Worm (Caenorhabditis elegans) whole organism, young adult: ENCODE results near the gene W01D2.6.

ENCODE experiments used
- B0336.3 ChIP-seq: fragments of 200-800 bp; sonication (Bioruptor generic); IDR thresholded peaks from 2 replicates; pipeline ENCODE4 v1.3.6; 2022; ENCODE audit warnings: missing genetic modification characterization, missing compliant biosample characterization
- C17E4.6 ChIP-seq: fragments of 200-800 bp; sonication (Bioruptor generic); IDR thresholded peaks from 2 replicates; pipeline ENCODE4 v1.3.6; 2022; ENCODE audit warnings: missing genetic modification reagents, missing genetic modification characterization, missing compliant biosample characterization
- F10E7.11 ChIP-seq: sonication (generic microtip); optimal IDR thresholded peaks from 2 replicates; lab custom pipeline; 2017; ENCODE audit warnings: mild to moderate bottlenecking, missing genetic modification characterization, moderate library complexity, missing compliant biosample characterization
- F49E8.2 ChIP-seq: sonication (generic microtip); optimal IDR thresholded peaks from 3 replicates; lab custom pipeline; 2017; ENCODE audit warnings: missing genetic modification characterization, mild to moderate bottlenecking, missing compliant biosample characterization, antibody characterized with exemption, moderate library complexity; ENCODE audit not compliant: insufficient read depth
- F57C9.4 ChIP-seq: sonication (generic microtip); optimal IDR thresholded peaks from 2 replicates; lab custom pipeline; 2017; ENCODE audit warnings: mild to moderate bottlenecking, missing genetic modification characterization, missing compliant biosample characterization
- K12H6.12 ChIP-seq: fragments of 200-800 bp; sonication (Bioruptor generic); optimal IDR thresholded peaks from 2 replicates; lab custom pipeline; 2018; ENCODE audit warnings: mild to moderate bottlenecking, missing genetic modification characterization, missing compliant biosample characterization
- T07F8.4 ChIP-seq: sonication (generic microtip); optimal IDR thresholded peaks from 2 replicates; lab custom pipeline; 2016; ENCODE audit warnings: mild to moderate bottlenecking, missing genetic modification characterization, moderate library complexity, missing compliant biosample characterization
- T26A5.8 ChIP-seq: sonication (generic microtip); optimal IDR thresholded peaks from 2 replicates; lab custom pipeline; 2016; ENCODE audit warnings: missing genetic modification characterization, missing compliant biosample characterization
- Y53F4B.3 ChIP-seq: fragments of 200-800 bp; sonication (Bioruptor generic); IDR thresholded peaks from 2 replicates; pipeline ENCODE4 v1.3.6; 2022; ENCODE audit warnings: missing genetic modification reagents, missing genetic modification characterization, missing compliant biosample characterization
- ZK185.1 ChIP-seq: sonication (generic microtip); optimal IDR thresholded peaks from 2 replicates; lab custom pipeline; 2016; ENCODE audit warnings: mild to moderate bottlenecking, missing genetic modification characterization, missing compliant biosample characterization; ENCODE audit not compliant: poor library complexity, severe bottlenecking
- akir-1 ChIP-seq: fragments of 200-800 bp; sonication (Bioruptor generic); optimal IDR thresholded peaks from 2 replicates; lab custom pipeline; 2018; ENCODE audit warnings: mild to moderate bottlenecking, missing genetic modification characterization, moderate library complexity, missing compliant biosample characterization
- ama-1 ChIP-seq, 3 experiments: fragments of 150-350 bp in 1 of 3; sonication (generic microtip) in 2 of 3; optimal IDR thresholded peaks; 2 replicates each; lab custom pipeline; 2014 to 2018; ENCODE audit warnings: missing biosample characterization in 2 of 3, missing genetic modification characterization in 2 of 3, missing genetic modification reagents in 2 of 3
- aptf-2 ChIP-seq: fragments of 200-800 bp; sonication (Bioruptor generic); conservative IDR thresholded peaks from 2 replicates; pipeline ENCODE4 v1.3.6; 2022; ENCODE audit warnings: missing genetic modification reagents, missing genetic modification characterization, missing compliant biosample characterization
- attf-6 ChIP-seq: fragments of 200-800 bp; sonication (Bioruptor generic); IDR thresholded peaks from 2 replicates; pipeline ENCODE4 v1.3.6; 2022; ENCODE audit warnings: missing genetic modification reagents, missing genetic modification characterization, missing compliant biosample characterization
- cebp-1 ChIP-seq, 2 experiments: fragments of 200-800 bp in 1 of 2; sonication (Bioruptor generic) in 1 of 2; sonication (generic microtip) in 1 of 2; IDR thresholded peaks in 1 of 2; optimal IDR thresholded peaks in 1 of 2; 2 replicates each; pipeline versions ENCODE4 v1.3.6 to Lab custom; 2017 to 2022; ENCODE audit warnings: missing compliant biosample characterization in 2 of 2, missing genetic modification characterization in 2 of 2, mild to moderate bottlenecking in 1 of 2, missing genetic modification reagents in 1 of 2, moderate library complexity in 1 of 2
- ceh-58 ChIP-seq: fragments of 200-800 bp; sonication (Bioruptor generic); IDR thresholded peaks from 2 replicates; pipeline ENCODE4 v1.3.6; 2022; ENCODE audit warnings: missing genetic modification characterization, missing compliant biosample characterization
- ceh-91 ChIP-seq: fragments of 200-800 bp; sonication (Bioruptor generic); IDR thresholded peaks from 2 replicates; pipeline ENCODE4 v1.3.6; 2022; ENCODE audit warnings: missing genetic modification reagents, missing genetic modification characterization, missing compliant biosample characterization
- chd-7 ChIP-seq: sonication (generic microtip); optimal IDR thresholded peaks from 2 replicates; lab custom pipeline; 2016; ENCODE audit warnings: mild to moderate bottlenecking, missing genetic modification characterization, moderate library complexity, missing compliant biosample characterization
- die-1 ChIP-seq: sonication (generic microtip); optimal IDR thresholded peaks from 2 replicates; lab custom pipeline; 2016; ENCODE audit warnings: missing genotype, mild to moderate bottlenecking, missing genetic modification characterization, missing compliant biosample characterization
- dox-1 ChIP-seq: fragments of 200-800 bp; sonication (Bioruptor generic); IDR thresholded peaks from 2 replicates; pipeline ENCODE4 v1.3.6; 2022; ENCODE audit warnings: missing genetic modification reagents, missing genetic modification characterization, missing compliant biosample characterization
- dpl-1 ChIP-seq: fragments of 150-350 bp; optimal IDR thresholded peaks from 2 replicates; lab custom pipeline; 2014; ENCODE audit warnings: missing biosample characterization, missing genetic modification reagents, missing genetic modification characterization
- egrh-3 ChIP-seq: fragments of 200-800 bp; sonication (Bioruptor generic); IDR thresholded peaks from 2 replicates; pipeline ENCODE4 v1.3.6; 2022; ENCODE audit warnings: missing genetic modification reagents, missing genetic modification characterization, missing compliant biosample characterization
- ekl-4 ChIP-seq: fragments of 200-800 bp; sonication (Bioruptor generic); IDR thresholded peaks from 2 replicates; pipeline ENCODE4 v1.3.6; 2022; ENCODE audit warnings: missing genetic modification reagents, missing genetic modification characterization, missing compliant biosample characterization
- gei-17 ChIP-seq: fragments of 200-800 bp; sonication (Bioruptor generic); optimal IDR thresholded peaks from 2 replicates; lab custom pipeline; 2018; ENCODE audit warnings: mild to moderate bottlenecking, missing genetic modification characterization, missing compliant biosample characterization
- him-1 ChIP-seq: sonication (generic microtip); optimal IDR thresholded peaks from 2 replicates; lab custom pipeline; 2016; ENCODE audit warnings: missing genotype, missing genetic modification reagents, missing genetic modification characterization, missing compliant biosample characterization
- hmg-1.2 ChIP-seq: fragments of 200-800 bp; sonication (Bioruptor generic); IDR thresholded peaks from 2 replicates; pipeline ENCODE4 v1.3.6; 2022; ENCODE audit warnings: missing genetic modification reagents, missing genetic modification characterization, missing compliant biosample characterization
- lag-1 ChIP-seq: fragments of 200-800 bp; sonication (Bioruptor generic); IDR thresholded peaks from 2 replicates; pipeline ENCODE4 v1.3.6; 2022; ENCODE audit warnings: missing genetic modification reagents, missing genetic modification characterization, missing compliant biosample characterization
- let-526 ChIP-seq: fragments of 200-800 bp; sonication (Bioruptor generic); IDR thresholded peaks from 2 replicates; pipeline ENCODE4 v1.3.6; 2022; ENCODE audit warnings: missing genetic modification reagents, missing genetic modification characterization, missing compliant biosample characterization
- madf-10 ChIP-seq: sonication (generic microtip); optimal IDR thresholded peaks from 2 replicates; lab custom pipeline; 2016; ENCODE audit warnings: mild to moderate bottlenecking, missing genetic modification characterization, missing compliant biosample characterization
- madf-6 ChIP-seq: fragments of 200-800 bp; sonication (Bioruptor generic); IDR thresholded peaks from 2 replicates; pipeline ENCODE4 v1.3.6; 2022; ENCODE audit warnings: missing genetic modification reagents, missing genetic modification characterization, missing compliant biosample characterization
- nhr-120 ChIP-seq: fragments of 200-800 bp; sonication (Bioruptor generic); IDR thresholded peaks from 2 replicates; pipeline ENCODE4 v1.3.6; 2022; ENCODE audit warnings: missing genetic modification characterization, missing compliant biosample characterization
- nhr-80 ChIP-seq: sonication (generic microtip); optimal IDR thresholded peaks from 2 replicates; lab custom pipeline; 2016; ENCODE audit warnings: missing genetic modification characterization, missing compliant biosample characterization
- rcor-1 ChIP-seq: fragments of 200-800 bp; sonication (Bioruptor generic); IDR thresholded peaks from 2 replicates; pipeline ENCODE4 v1.3.6; 2022; ENCODE audit warnings: missing genetic modification reagents, missing genetic modification characterization, missing compliant biosample characterization
- repo-1 ChIP-seq: sonication (generic microtip); optimal IDR thresholded peaks from 2 replicates; lab custom pipeline; 2017; ENCODE audit warnings: mild to moderate bottlenecking, missing genetic modification characterization, missing compliant biosample characterization
- rpc-1 ChIP-seq, 2 experiments: fragments of 150-350 bp in 1 of 2; sonication (generic microtip) in 1 of 2; optimal IDR thresholded peaks; 2 replicates each; lab custom pipeline; 2014 to 2018; ENCODE audit warnings: missing biosample characterization in 1 of 2, missing genetic modification characterization in 1 of 2, missing genetic modification reagents in 1 of 2, missing genotype in 1 of 2
- sea-2 ChIP-seq: fragments of 200-800 bp; sonication (Bioruptor generic); IDR thresholded peaks from 2 replicates; pipeline ENCODE4 v1.3.6; 2022; ENCODE audit warnings: missing genetic modification characterization, missing compliant biosample characterization
- snpc-1.3 ChIP-seq: sonication (generic microtip); optimal IDR thresholded peaks from 2 replicates; lab custom pipeline; 2017; ENCODE audit warnings: missing genetic modification characterization, mild to moderate bottlenecking, missing compliant biosample characterization, antibody characterized with exemption, moderate library complexity, missing genotype, missing genetic modification reagents; ENCODE audit not compliant: insufficient read depth
- snpc-4 ChIP-seq, 5 experiments: fragments of 150-350 bp in 1 of 5; sonication (generic microtip) in 4 of 5; optimal IDR thresholded peaks; 2 replicates each; lab custom pipeline; 2014 to 2018; ENCODE audit warnings: missing genetic modification characterization in 5 of 5, missing biosample characterization in 3 of 5, antibody characterized with exemption in 2 of 5, mild to moderate bottlenecking in 2 of 5, missing compliant biosample characterization in 2 of 5, missing genotype in 2 of 5, moderate library complexity in 2 of 5, missing genetic modification reagents in 1 of 5
- unc-62 ChIP-seq: fragments of 150-350 bp; optimal IDR thresholded peaks from 2 replicates; lab custom pipeline; 2014; ENCODE audit warnings: missing biosample characterization, missing genetic modification reagents, missing genetic modification characterization
- xnd-1 ChIP-seq: sonication (generic microtip); optimal IDR thresholded peaks from 2 replicates; lab custom pipeline; 2016; ENCODE audit warnings: missing genotype, missing genetic modification reagents, missing genetic modification characterization, missing compliant biosample characterization
- ztf-22 ChIP-seq: fragments of 200-800 bp; sonication (Bioruptor generic); optimal IDR thresholded peaks from 2 replicates; lab custom pipeline; 2018; ENCODE audit warnings: mild to moderate bottlenecking, missing genetic modification characterization, moderate library complexity, missing compliant biosample characterization

W01D2.6 gene

ce11 chrII:14818376-14818775 is 9.6 kb downstream of the W01D2.6 start, which contains the start of gene nhr-61:
Gene nhr-61 (minus strand): TSS chrII:14818543.
- no peak for TF ChIP-seq madf-10 (tag; lab: Kevin White, UChicago)
- TF ChIP-seq him-1 (tag; lab: Kevin White, UChicago), result no peak
- TF ChIP-seq C17E4.6 (GFP tag; lab: Robert Waterston, UW), result no peak
- no peak for TF ChIP-seq F10E7.11 (tag; lab: Kevin White, UChicago)
- no peak for TF ChIP-seq repo-1 (tag; lab: Kevin White, UChicago)
- TF ChIP-seq T26A5.8, result no peak
- TF ChIP-seq sea-2, result no peak
- no peak for TF ChIP-seq ekl-4 (GFP tag; lab: Robert Waterston, UW)
- no peak for TF ChIP-seq gei-17
- no peak for TF ChIP-seq ceh-91 (GFP tag; lab: Robert Waterston, UW)

- TF ChIP-seq ama-1 (optimal IDR thresholded peaks at IDR 0.05; lab: Kevin White, UChicago) (no peak), ama-1 (GFP tag; optimal IDR thresholded peaks at IDR 0.05; lab: Kevin White, UChicago) (no peak), hmg-1.2 (GFP tag; lab: Robert Waterston, UW) (peak; percentile 25; the same call in 1 of the 2 replicates), cebp-1 (GFP tag; IDR thresholded peaks at IDR 0.05; lab: Robert Waterston, UW) (no peak), cebp-1 (tag; optimal IDR thresholded peaks at IDR 0.05; lab: Kevin White, UChicago) (no peak), Y53F4B.3 (GFP tag; lab: Robert Waterston, UW) (no peak), madf-6 (no peak), T07F8.4 (tag; lab: Kevin White, UChicago) (no peak), rpc-1 (optimal IDR thresholded peaks at IDR 0.05; lab: Kevin White, UChicago) (no peak), rpc-1 (tag; optimal IDR thresholded peaks at IDR 0.05; lab: Kevin White, UChicago) (no peak), K12H6.12 (no peak), F49E8.2 (tag; lab: Kevin White, UChicago) (no peak), nhr-80 (tag; lab: Kevin White, UChicago) (peak; percentile 32), egrh-3 (GFP tag; lab: Robert Waterston, UW) (no peak), madf-10 (tag; lab: Kevin White, UChicago) (no peak)
Measured at ce11 chrII:14819258-14819985, 10.6 kb downstream of the W01D2.6 start.

ce11 chrII:14820460-14820859 is 11.7 kb downstream of the W01D2.6 start:
- TF ChIP-seq unc-62 (GFP tag; lab: Kevin White, UChicago) (no peak), xnd-1 (tag; lab: Kevin White, UChicago) (no peak), ztf-22 (GFP tag; lab: Kevin White, UChicago) (no peak), lag-1 (no peak), F57C9.4 (tag; lab: Kevin White, UChicago) (no peak), nhr-80 (tag; lab: Kevin White, UChicago) (peak; percentile 16), dox-1 (GFP tag; lab: Robert Waterston, UW) (no peak), snpc-4 (GFP tag; optimal IDR thresholded peaks at IDR 0.05; lab: Kevin White, UChicago) (no peak), snpc-4 (tag; optimal IDR thresholded peaks at IDR 0.05; lab: Kevin White, UChicago) (no peak)

- TF ChIP-seq dpl-1 (GFP tag; lab: Kevin White, UChicago), result no peak
- TF ChIP-seq die-1, result no peak
- TF ChIP-seq chd-7, result no peak
- TF ChIP-seq aptf-2 (GFP tag; lab: Robert Waterston, UW), result no peak
- no peak for TF ChIP-seq snpc-1.3
- TF ChIP-seq attf-6 (GFP tag; lab: Robert Waterston, UW), result no peak
- no peak for TF ChIP-seq akir-1 (GFP tag; lab: Kevin White, UChicago)
- TF ChIP-seq gei-17, result no peak
- TF ChIP-seq nhr-120, result no peak
- TF ChIP-seq ceh-58, result no peak
- TF ChIP-seq ZK185.1 (tag; lab: Kevin White, UChicago), result no peak
- TF ChIP-seq ceh-91 (GFP tag; lab: Robert Waterston, UW), result no peak
- no peak for TF ChIP-seq F10E7.11 (tag; lab: Kevin White, UChicago)
- TF ChIP-seq B0336.3 (GFP tag; lab: Robert Waterston, UW), result 0 out of 2 replicates have a peak, but pooled peaks have one; percentile 18
- TF ChIP-seq let-526, result no peak
- peak; percentile 45 for TF ChIP-seq rcor-1 (GFP tag; lab: Robert Waterston, UW)
Measured at ce11 chrII:14822419-14822818, 13.6 kb downstream of the W01D2.6 start.
